Worm (Caenorhabditis elegans): ENCODE results near the gene str-43.

DNA sequence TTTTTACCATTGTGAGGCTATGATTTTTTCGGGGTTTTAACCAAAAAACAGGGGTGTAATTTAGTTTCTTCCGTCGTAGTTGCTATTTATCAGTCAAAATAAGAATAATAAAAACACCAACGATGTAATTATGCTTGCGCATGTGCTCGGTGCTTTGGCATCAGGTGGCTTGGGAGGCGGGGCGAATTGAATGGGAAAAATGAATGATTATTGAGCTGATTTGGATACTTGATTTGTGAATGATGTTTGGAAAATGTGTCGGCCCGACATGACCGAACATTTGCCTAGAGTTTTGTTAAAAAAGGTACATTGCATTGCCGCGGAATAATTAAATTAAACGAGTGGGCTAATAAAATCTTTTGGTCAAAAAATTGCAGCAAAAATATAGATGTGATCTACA lies 19.7 kb downstream of the str-43 start, which contains the start of gene str-38:
- TF ChIP-seq mcd-1 (GFP tag; IDR thresholded peaks at IDR 0.05): no peak
- no peak for TF ChIP-seq dpl-1 (GFP tag; optimal IDR thresholded peaks at IDR 0.05)
- TF ChIP-seq egl-44 (GFP tag; IDR thresholded peaks at IDR 0.05): no peak
- TF ChIP-seq F37B4.10 (GFP tag; IDR thresholded peaks at IDR 0.05): no peak
- TF ChIP-seq nhr-90 (tag; optimal IDR thresholded peaks at IDR 0.05): no peak
- TF ChIP-seq Y53F4B.3 (GFP tag; IDR thresholded peaks at IDR 0.05): no peak
- TF ChIP-seq xnd-1 (tag; optimal IDR thresholded peaks at IDR 0.05): no peak

All from whole organism, young adult.